Fruit fly (Drosophila melanogaster): ENCODE data around the gene CG33995.

Gene CG33995

dm6 chr2L:5043043-5043442 is at the start of gene CG33995, which contains the start of the genes CG44000 and CG44001:
Gene CG33995, plus strand, starts transcription at chr2L:5043270.
Gene CG44000, plus strand, starts transcription at chr2L:5043270.
Gene CG44001, plus strand, starts transcription at chr2L:5043270.
- TF ChIP-seq CG14711 (tag; optimal IDR thresholded peaks at IDR 0.05) (peak; percentile 48), kay (GFP tag; ENCODE audit: borderline replicate concordance) (no peak), CG11617 (GFP tag; optimal IDR thresholded peaks at IDR 0.05) (peak; percentile 22), cic (GFP tag; optimal IDR thresholded peaks at IDR 0.05) (peak; percentile 20), cnc (optimal IDR thresholded peaks at IDR 0.05) (no peak), CG5204 (GFP tag; optimal IDR thresholded peaks at IDR 0.05) (no peak), CG33017 (tag; optimal IDR thresholded peaks at IDR 0.05) (no peak), CG12768 (GFP tag; optimal IDR thresholded peaks at IDR 0.05) (no peak), Hr96 (GFP tag; optimal IDR thresholded peaks at IDR 0.05) (peak; percentile 69), ovo (GFP tag; optimal IDR thresholded peaks at IDR 0.05) (no peak), pad (GFP tag; optimal IDR thresholded peaks at IDR 0.05) (peak; percentile 57), Mnt (GFP tag; optimal IDR thresholded peaks at IDR 0.05) (peak; percentile 75), CG7101 (tag; optimal IDR thresholded peaks at IDR 0.05) (peak; percentile 70), tj (GFP tag; optimal IDR thresholded peaks at IDR 0.05) (peak; percentile 94), CG1620 (GFP tag; optimal IDR thresholded peaks at IDR 0.05) (peak; percentile 81), toe (GFP tag; optimal IDR thresholded peaks at IDR 0.05) (peak; percentile 62), Crg-1 (GFP tag; optimal IDR thresholded peaks at IDR 0.05) (peak; percentile 63), Clk (GFP tag; optimal IDR thresholded peaks at IDR 0.05) (peak; percentile 53), bab1 (GFP tag; optimal IDR thresholded peaks at IDR 0.05) (peak; percentile 69), CG7045 (GFP tag; optimal IDR thresholded peaks at IDR 0.05) (no peak)

dm6 chr2L:4995010-4995836 is 47.8 kb upstream of the CG33995 start:
- TF ChIP-seq CG7101 (tag; optimal IDR thresholded peaks at IDR 0.05) (no peak), CG12768 (GFP tag; optimal IDR thresholded peaks at IDR 0.05) (no peak), ovo (GFP tag; optimal IDR thresholded peaks at IDR 0.05) (no peak), toe (GFP tag; optimal IDR thresholded peaks at IDR 0.05) (no peak), CG1620 (GFP tag; optimal IDR thresholded peaks at IDR 0.05) (no peak), CG5204 (GFP tag; optimal IDR thresholded peaks at IDR 0.05) (no peak), tj (GFP tag; optimal IDR thresholded peaks at IDR 0.05) (no peak), pad (GFP tag; optimal IDR thresholded peaks at IDR 0.05) (no peak), CG11617 (GFP tag; optimal IDR thresholded peaks at IDR 0.05) (no peak)

dm6 chr2L:4995837-4996136 is 47.3 kb upstream of the CG33995 start:
- TF ChIP-seq Crg-1 (GFP tag; optimal IDR thresholded peaks at IDR 0.05) (no peak), CG33017 (tag; optimal IDR thresholded peaks at IDR 0.05) (no peak), cnc (optimal IDR thresholded peaks at IDR 0.05) (no peak), tj (GFP tag; optimal IDR thresholded peaks at IDR 0.05) (no peak)

dm6 chr2L:4996283-4996922 is 46.7 kb upstream of the CG33995 start:
- no peak for TF ChIP-seq bab1 (GFP tag; optimal IDR thresholded peaks at IDR 0.05)
- peak; percentile 82 for TF ChIP-seq tj (GFP tag; optimal IDR thresholded peaks at IDR 0.05)
- TF ChIP-seq CG5204 (GFP tag; optimal IDR thresholded peaks at IDR 0.05) = no peak
- no peak for TF ChIP-seq Crg-1 (GFP tag; optimal IDR thresholded peaks at IDR 0.05)
- no peak for TF ChIP-seq CG14711 (tag; optimal IDR thresholded peaks at IDR 0.05)
- no peak for TF ChIP-seq cic (GFP tag; optimal IDR thresholded peaks at IDR 0.05)
- TF ChIP-seq cnc (optimal IDR thresholded peaks at IDR 0.05) = no peak
- no peak for TF ChIP-seq CG7045 (GFP tag; optimal IDR thresholded peaks at IDR 0.05)
- no peak for TF ChIP-seq Mnt (GFP tag; optimal IDR thresholded peaks at IDR 0.05)

dm6 chr2L:4997401-4998259 is 45.4 kb upstream of the CG33995 start:
- TF ChIP-seq CG7101 (tag; optimal IDR thresholded peaks at IDR 0.05) (peak; percentile 95), Hr96 (GFP tag; optimal IDR thresholded peaks at IDR 0.05) (peak; percentile 96), bab1 (GFP tag; optimal IDR thresholded peaks at IDR 0.05) (peak; percentile 92), pad (GFP tag; optimal IDR thresholded peaks at IDR 0.05) (peak; percentile 95), CG33017 (tag; optimal IDR thresholded peaks at IDR 0.05) (peak; percentile 93), ovo (GFP tag; optimal IDR thresholded peaks at IDR 0.05) (peak; percentile 84), cnc (optimal IDR thresholded peaks at IDR 0.05) (no peak), CG7045 (GFP tag; optimal IDR thresholded peaks at IDR 0.05) (peak; percentile 94), CG14711 (tag; optimal IDR thresholded peaks at IDR 0.05) (peak; percentile 91), cic (GFP tag; optimal IDR thresholded peaks at IDR 0.05) (peak; percentile 95), tj (GFP tag; optimal IDR thresholded peaks at IDR 0.05) (peak; percentile 81), CG11617 (GFP tag; optimal IDR thresholded peaks at IDR 0.05) (peak; percentile 94), kay (GFP tag; ENCODE audit: borderline replicate concordance) (peak; percentile 47), toe (GFP tag; optimal IDR thresholded peaks at IDR 0.05) (peak; percentile 51), CG1620 (GFP tag; optimal IDR thresholded peaks at IDR 0.05) (peak; percentile 92), CG12768 (GFP tag; optimal IDR thresholded peaks at IDR 0.05) (peak; percentile 93), Mnt (GFP tag; optimal IDR thresholded peaks at IDR 0.05) (peak; percentile 79), Clk (GFP tag; optimal IDR thresholded peaks at IDR 0.05) (peak; percentile 90), Crg-1 (GFP tag; optimal IDR thresholded peaks at IDR 0.05) (peak; percentile 79), CG5204 (GFP tag; optimal IDR thresholded peaks at IDR 0.05) (no peak)

Data from whole organism, adult.